Worm (Caenorhabditis elegans) whole organism, L2 larva: ENCODE data around the gene srj-38.

ENCODE experiments used
- lin-11 ChIP-seq: fragments of 150-350 bp; sonication (generic microtip); optimal IDR thresholded peaks from 2 replicates; lab custom pipeline; 2014; ENCODE audit warnings: missing biosample characterization, missing genetic modification characterization, inconsistent platforms, mixed read lengths
- lin-13 ChIP-seq: fragments of 150-350 bp; optimal IDR thresholded peaks from 2 replicates; lab custom pipeline; 2014; ENCODE audit warnings: missing biosample characterization, missing genetic modification reagents, missing genetic modification characterization
- ztf-11 ChIP-seq: sonication (generic microtip); optimal IDR thresholded peaks from 2 replicates; lab custom pipeline; 2017; ENCODE audit warnings: missing biosample characterization, missing genetic modification characterization

ce11 chrV:854966-855365 is 29.3 kb downstream of the srj-38 start, which contains the start of gene K09C6.9:
- TF ChIP-seq lin-13 (GFP tag; lab: Kevin White, UChicago), result no peak
- TF ChIP-seq ztf-11 (tag; lab: Kevin White, UChicago), result no peak
- TF ChIP-seq lin-11, result no peak
